3 fruit fly cellular contexts compared by ENCODE assay signal in genomic region chr2L:15493627-15494026, dm6.
TF ChIP-seq lines count a peak whose summit lies in the region.

No protein-coding gene starts in this region.

- no peak for TF ChIP-seq CTCF in whole organism, embryonic (GFP tag; optimal IDR thresholded peaks at IDR 0.05; lab: Kevin White, UChicago)

TF ChIP-seq in whole organism, embryonic, 481 proteins besides CTCF, POLR2A, EP300 and RAD21:
- TF ChIP-seq psq (GFP tag; optimal IDR thresholded peaks at IDR 0.05; lab: Kevin White, UChicago) (no peak), Drgx (GFP tag; IDR thresholded peaks at IDR 0.05; lab: Robert Waterston, UW) (peak; percentile 40; the same call in 1 of the 2 replicates), CG2678 (tag; optimal IDR thresholded peaks at IDR 0.05; lab: Kevin White, UChicago) (no peak)

TF ChIP-seq in whole organism, prepupa, 60 proteins besides CTCF, POLR2A, EP300 and RAD21:
- TF ChIP-seq lz (GFP tag; optimal IDR thresholded peaks at IDR 0.05; lab: Kevin White, UChicago) (peak; percentile 18), achi (GFP tag; optimal IDR thresholded peaks at IDR 0.05; lab: Kevin White, UChicago) (peak; percentile 29), Hr4 (GFP tag; optimal IDR thresholded peaks at IDR 0.05; lab: Kevin White, UChicago) (no peak), CG16779 (tag; optimal IDR thresholded peaks at IDR 0.05; lab: Kevin White, UChicago) (no peak), CG3919 (GFP tag; optimal IDR thresholded peaks at IDR 0.05; lab: Kevin White, UChicago) (peak; percentile 3), CG15336 (GFP tag; IDR thresholded peaks at IDR 0.05; lab: Robert Waterston, UW) (peak; percentile 63), svp (GFP tag; lab: Kevin White, UChicago) (peak; percentile 39), Sox15 (GFP tag; optimal IDR thresholded peaks at IDR 0.05; lab: Kevin White, UChicago) (no peak), Smox (GFP tag; optimal IDR thresholded peaks at IDR 0.05; lab: Kevin White, UChicago) (no peak), CG8119 (GFP tag; IDR thresholded peaks at IDR 0.05; lab: Robert Waterston, UW) (peak; percentile 45; the same call in 2 of the 3 replicates), CG8632 (GFP tag; optimal IDR thresholded peaks at IDR 0.05; lab: Kevin White, UChicago) (no peak), Met (GFP tag; optimal IDR thresholded peaks at IDR 0.05; lab: Kevin White, UChicago) (peak; percentile 31), eg (GFP tag; IDR thresholded peaks at IDR 0.05; lab: Robert Waterston, UW) (peak; percentile 39; the same call in 1 of the 3 replicates), Lpt (GFP tag; optimal IDR thresholded peaks at IDR 0.05; lab: Kevin White, UChicago) (no peak), CG10631 (GFP tag; optimal IDR thresholded peaks at IDR 0.05; lab: Kevin White, UChicago) (peak; percentile 30), CG6163 (GFP tag; IDR thresholded peaks at IDR 0.05; lab: Robert Waterston, UW) (peak; percentile 44; the same call in 1 of the 3 replicates), OdsH (GFP tag; optimal IDR thresholded peaks at IDR 0.05; lab: Kevin White, UChicago) (peak; percentile 40), CG6276 (GFP tag; optimal IDR thresholded peaks at IDR 0.05; lab: Kevin White, UChicago) (no peak), CG32006 (GFP tag; optimal IDR thresholded peaks at IDR 0.05; lab: Kevin White, UChicago) (peak; percentile 35), CG10669 (GFP tag; optimal IDR thresholded peaks at IDR 0.05; lab: Kevin White, UChicago) (no peak), esn (GFP tag; optimal IDR thresholded peaks at IDR 0.05; lab: Kevin White, UChicago) (peak; percentile 30)

TF ChIP-seq in whole organism, pupa, 21 proteins besides CTCF, POLR2A, EP300 and RAD21:
- TF ChIP-seq EcR (GFP tag; optimal IDR thresholded peaks at IDR 0.05; lab: Kevin White, UChicago) (no peak), Snoo (tag; optimal IDR thresholded peaks at IDR 0.05; lab: Kevin White, UChicago) (no peak), CG32121 (GFP tag; IDR thresholded peaks at IDR 0.05; lab: Robert Waterston, UW) (peak; percentile 37; the same call in 1 of the 2 replicates), CG9948 (tag; optimal IDR thresholded peaks at IDR 0.05; lab: Kevin White, UChicago) (peak; percentile 20), CG8301 (tag; optimal IDR thresholded peaks at IDR 0.05; lab: Kevin White, UChicago) (peak; percentile 56), CG14655 (GFP tag; optimal IDR thresholded peaks at IDR 0.05; lab: Kevin White, UChicago) (peak; percentile 52), fd96Ca (GFP tag; IDR thresholded peaks at IDR 0.05; lab: Robert Waterston, UW) (peak; percentile 26; the same call in 1 of the 3 replicates)
